Fruit fly (Drosophila melanogaster) whole organism, adult: ENCODE measurements around the gene CG43446.

Experiments
- CG1620 ChIP-seq: fragments of 200-800 bp; sonication (Bioruptor generic); optimal IDR thresholded peaks from 2 replicates; lab custom pipeline; 2016; ENCODE audit warnings: missing biosample characterization, missing genetic modification characterization
- CG5204 ChIP-seq: fragments of 200-800 bp; sonication (Bioruptor generic); optimal IDR thresholded peaks from 2 replicates; lab custom pipeline; 2016; ENCODE audit warnings: missing biosample characterization, missing genetic modification characterization
- CG7101 ChIP-seq: fragments of 200-800 bp; sonication (Bioruptor generic); optimal IDR thresholded peaks from 2 replicates; lab custom pipeline; 2018; ENCODE audit warnings: missing biosample characterization, mild to moderate bottlenecking, missing genetic modification characterization, moderate library complexity
- cic ChIP-seq: fragments of 200-800 bp; sonication (Bioruptor generic); optimal IDR thresholded peaks from 2 replicates; lab custom pipeline; 2017; ENCODE audit warnings: missing biosample characterization, mild to moderate bottlenecking, missing genetic modification characterization, moderate library complexity
- pad ChIP-seq: fragments of 200-800 bp; sonication (Bioruptor generic); optimal IDR thresholded peaks from 3 replicates; lab custom pipeline; 2017; ENCODE audit warnings: missing biosample characterization, missing genetic modification characterization, mild to moderate bottlenecking, moderate library complexity, missing genetic modification reagents
- tj ChIP-seq: fragments of 200-800 bp; sonication (Bioruptor generic); optimal IDR thresholded peaks from 3 replicates; lab custom pipeline; 2017; ENCODE audit warnings: missing biosample characterization, mild to moderate bottlenecking, missing genetic modification characterization, moderate library complexity

DNA sequence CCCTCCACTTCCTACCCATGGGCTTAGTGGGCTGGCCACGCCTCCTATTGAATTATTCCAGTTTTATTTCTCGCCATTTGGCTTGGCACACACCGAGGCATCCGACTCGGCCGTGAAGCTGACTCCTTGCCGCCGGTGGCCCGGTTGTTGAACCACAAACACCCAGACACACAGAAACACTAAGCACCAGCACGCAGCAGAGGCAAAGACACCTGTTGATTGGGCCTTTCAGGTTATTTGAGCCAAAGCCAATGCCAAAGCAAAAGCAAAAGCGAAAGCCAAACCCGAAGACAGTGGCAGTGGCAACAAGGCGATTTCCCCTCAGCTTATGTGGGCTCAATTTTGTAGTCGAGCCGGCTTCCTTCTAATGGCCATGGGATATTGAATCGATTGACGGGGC is 41.0 kb downstream of the CG43446 start:
- no peak for TF ChIP-seq CG5204 (GFP tag; lab: Kevin White, UChicago)
- no peak for TF ChIP-seq cic (GFP tag; lab: Kevin White, UChicago)
- no peak for TF ChIP-seq CG7101 (tag; lab: Kevin White, UChicago)
- no peak for TF ChIP-seq tj (GFP tag; lab: Kevin White, UChicago)
- no peak for TF ChIP-seq pad
- TF ChIP-seq CG1620 (GFP tag; lab: Kevin White, UChicago) = no peak
